Worm (Caenorhabditis elegans) whole organism, L2 larva: ENCODE data around the gene spp-18.

Experiments used
- C34F6.9 ChIP-seq: fragments of 150-350 bp; optimal IDR thresholded peaks from 2 replicates; lab custom pipeline; 2014; ENCODE audit warnings: missing biosample characterization, missing genetic modification characterization
- R02D3.7 ChIP-seq: fragments of 150-350 bp; optimal IDR thresholded peaks from 2 replicates; lab custom pipeline; 2014; ENCODE audit warnings: missing biosample characterization, missing genetic modification characterization
- ama-1 ChIP-seq: fragments of 150-350 bp; optimal IDR thresholded peaks from 2 replicates; lab custom pipeline; 2018; ENCODE audit warnings: inconsistent platforms
- egl-27 ChIP-seq: sonication (generic microtip); optimal IDR thresholded peaks from 3 replicates; lab custom pipeline; 2017; ENCODE audit warnings: missing biosample characterization, missing genetic modification reagents, missing genetic modification characterization
- elt-3 ChIP-seq: sonication (generic microtip); optimal IDR thresholded peaks from 2 replicates; lab custom pipeline; 2017; ENCODE audit warnings: missing biosample characterization, missing genetic modification characterization
- lin-13 ChIP-seq: fragments of 150-350 bp; optimal IDR thresholded peaks from 2 replicates; lab custom pipeline; 2014; ENCODE audit warnings: missing biosample characterization, missing genetic modification reagents, missing genetic modification characterization
- lin-39 ChIP-seq: fragments of 150-350 bp; optimal IDR thresholded peaks from 2 replicates; lab custom pipeline; 2014; ENCODE audit warnings: missing biosample characterization, missing genetic modification reagents, missing genetic modification characterization
- lsy-2 ChIP-seq, 2 experiments: fragments of 150-350 bp in 1 of 2; sonication (generic microtip) in 1 of 2; optimal IDR thresholded peaks; 2 replicates each; lab custom pipeline; 2014 to 2017; ENCODE audit warnings: missing biosample characterization in 2 of 2, missing genetic modification characterization in 2 of 2
- mbf-1 ChIP-seq: sonication (generic microtip); optimal IDR thresholded peaks from 2 replicates; lab custom pipeline; 2017; ENCODE audit warnings: missing biosample characterization, missing genetic modification characterization
- nhr-25 ChIP-seq: fragments of 150-350 bp; sonication (generic microtip); optimal IDR thresholded peaks from 3 replicates; lab custom pipeline; 2014; ENCODE audit warnings: missing biosample characterization, missing genetic modification characterization
- nhr-6 ChIP-seq: fragments of 150-350 bp; optimal IDR thresholded peaks from 2 replicates; lab custom pipeline; 2014; ENCODE audit warnings: missing biosample characterization, missing genetic modification characterization
- nhr-77 ChIP-seq: fragments of 150-350 bp; optimal IDR thresholded peaks from 2 replicates; lab custom pipeline; 2014; ENCODE audit warnings: missing biosample characterization, missing genetic modification characterization
- unc-39 ChIP-seq: fragments of 150-350 bp; optimal IDR thresholded peaks from 2 replicates; lab custom pipeline; 2014; ENCODE audit warnings: missing biosample characterization, missing genetic modification characterization
- ztf-11 ChIP-seq: sonication (generic microtip); optimal IDR thresholded peaks from 2 replicates; lab custom pipeline; 2017; ENCODE audit warnings: missing biosample characterization, missing genetic modification characterization

DNA sequence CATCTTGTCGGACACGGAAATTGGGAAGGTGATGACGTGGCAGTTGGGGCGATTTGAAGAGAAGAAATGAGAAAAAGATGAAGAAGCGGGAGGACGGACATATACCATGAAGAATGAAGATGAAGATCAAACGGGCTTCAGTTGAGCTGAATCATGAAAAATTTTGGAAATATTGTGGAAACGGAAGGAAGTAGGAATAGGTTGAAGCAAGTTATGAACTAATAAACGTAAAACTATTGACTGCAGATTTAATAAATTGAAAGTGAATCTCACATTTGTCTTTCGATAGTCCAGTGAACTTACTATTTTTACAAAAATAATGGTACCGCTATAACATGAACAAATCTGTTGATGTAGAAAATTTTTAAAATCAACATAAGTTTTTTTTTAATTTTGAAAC, 27.0 kb upstream of the spp-18 start, which contains the start of gene lron-14:
- TF ChIP-seq nhr-25 (tag; lab: Kevin White, UChicago) (no peak), unc-39 (no peak), ztf-11 (tag; lab: Kevin White, UChicago) (no peak), elt-3 (no peak), C34F6.9 (tag; lab: Kevin White, UChicago) (no peak), egl-27 (tag; lab: Kevin White, UChicago) (no peak), nhr-6 (tag; lab: Kevin White, UChicago) (no peak), lin-13 (no peak), ama-1 (no peak), mbf-1 (tag; lab: Kevin White, UChicago) (no peak), lin-39 (tag; lab: Kevin White, UChicago) (no peak), R02D3.7 (no peak), lsy-2 (tag; optimal IDR thresholded peaks at IDR 0.05; lab: Kevin White, UChicago) (no peak), nhr-77 (tag; lab: Kevin White, UChicago) (no peak)
